Fruit fly (Drosophila melanogaster) whole organism, prepupa: Measurements from ENCODE around the gene Cpr11A.

Experiments
- Blimp-1 ChIP-seq: fragments of 200-800 bp; sonication (Bioruptor generic); optimal IDR thresholded peaks from 3 replicates; lab custom pipeline; 2017; ENCODE audit warnings: missing biosample characterization, missing genetic modification characterization, mild to moderate bottlenecking, moderate library complexity, missing genetic modification reagents
- CG10669 ChIP-seq: fragments of 200-800 bp; sonication (Bioruptor generic); optimal IDR thresholded peaks from 3 replicates; lab custom pipeline; 2018; ENCODE audit warnings: missing biosample characterization, mild to moderate bottlenecking, missing genetic modification characterization, moderate library complexity
- CG11294 ChIP-seq: fragments of 200-800 bp; sonication (Bioruptor generic); IDR thresholded peaks from 2 replicates; pipeline ENCODE4 v1.3.6; 2022; ENCODE audit warnings: missing biosample characterization, missing genetic modification characterization
- CG11902 ChIP-seq: fragments of 200-800 bp; sonication (Bioruptor generic); optimal IDR thresholded peaks from 3 replicates; lab custom pipeline; 2016; ENCODE audit warnings: missing biosample characterization, missing genetic modification characterization
- CG1621 ChIP-seq: fragments of 200-800 bp; sonication (Bioruptor generic); optimal IDR thresholded peaks from 3 replicates; lab custom pipeline; 2018; ENCODE audit warnings: missing biosample characterization, mild to moderate bottlenecking, missing genetic modification characterization
- CG16779 ChIP-seq: fragments of 200-800 bp; sonication (Bioruptor generic); optimal IDR thresholded peaks from 3 replicates; lab custom pipeline; 2017; ENCODE audit warnings: missing biosample characterization, mild to moderate bottlenecking, missing genetic modification characterization
- CG3032 ChIP-seq: fragments of 200-800 bp; optimal IDR thresholded peaks from 2 replicates; lab custom pipeline; 2019; ENCODE audit warnings: missing biosample characterization, mild to moderate bottlenecking, missing genetic modification characterization, moderate library complexity
- CG31627 ChIP-seq: fragments of 200-800 bp; sonication (Bioruptor generic); optimal IDR thresholded peaks from 3 replicates; lab custom pipeline; 2016; ENCODE audit warnings: missing biosample characterization, missing genetic modification characterization
- CG32006 ChIP-seq: fragments of 200-800 bp; sonication (Bioruptor generic); optimal IDR thresholded peaks from 3 replicates; lab custom pipeline; 2017; ENCODE audit warnings: missing biosample characterization, mild to moderate bottlenecking, missing genetic modification characterization
- CG3919 ChIP-seq: fragments of 200-800 bp; sonication (Bioruptor generic); optimal IDR thresholded peaks from 3 replicates; lab custom pipeline; 2016; ENCODE audit warnings: missing biosample characterization, missing genetic modification characterization
- CG4318 ChIP-seq: fragments of 200-800 bp; sonication (Bioruptor generic); optimal IDR thresholded peaks from 3 replicates; lab custom pipeline; 2017; ENCODE audit warnings: missing biosample characterization, mild to moderate bottlenecking, missing genetic modification characterization
- CG6163 ChIP-seq: fragments of 200-800 bp; sonication (Bioruptor generic); IDR thresholded peaks from 3 replicates; pipeline ENCODE4 v1.3.6; 2022; ENCODE audit warnings: missing biosample characterization, missing genetic modification characterization
- CG6276 ChIP-seq: fragments of 200-800 bp; sonication (Bioruptor generic); optimal IDR thresholded peaks from 2 replicates; lab custom pipeline; 2017; ENCODE audit warnings: missing biosample characterization, mild to moderate bottlenecking, missing genetic modification characterization
- CG6792 ChIP-seq: fragments of 200-800 bp; sonication (Bioruptor generic); optimal IDR thresholded peaks from 3 replicates; lab custom pipeline; 2016; ENCODE audit warnings: missing biosample characterization, missing genetic modification characterization
- CG6854 ChIP-seq: fragments of 200-800 bp; sonication (Bioruptor generic); optimal IDR thresholded peaks from 2 replicates; lab custom pipeline; 2017; ENCODE audit warnings: missing biosample characterization, mild to moderate bottlenecking, missing genetic modification characterization
- CG7368 ChIP-seq: fragments of 200-800 bp; sonication (Bioruptor generic); optimal IDR thresholded peaks from 3 replicates; lab custom pipeline; 2016; ENCODE audit warnings: missing biosample characterization, missing genetic modification characterization
- CG8119 ChIP-seq: fragments of 200-800 bp; sonication (Bioruptor generic); IDR thresholded peaks from 3 replicates; pipeline ENCODE4 v1.3.6; 2022; ENCODE audit warnings: missing biosample characterization, missing genetic modification characterization
- CG8319 ChIP-seq: fragments of 200-800 bp; sonication (Bioruptor generic); optimal IDR thresholded peaks from 3 replicates; lab custom pipeline; 2016; ENCODE audit warnings: missing biosample characterization, missing genetic modification characterization
- CG8632 ChIP-seq: fragments of 200-800 bp; sonication (Bioruptor generic); optimal IDR thresholded peaks from 3 replicates; lab custom pipeline; 2016; ENCODE audit warnings: missing biosample characterization, missing genetic modification characterization
- CG9139 ChIP-seq: fragments of 200-800 bp; sonication (Bioruptor generic); optimal IDR thresholded peaks from 3 replicates; lab custom pipeline; 2017; ENCODE audit warnings: missing biosample characterization, mild to moderate bottlenecking, missing genetic modification characterization
- Eip93F ChIP-seq: fragments of 200-800 bp; sonication (Bioruptor generic); optimal IDR thresholded peaks from 2 replicates; lab custom pipeline; 2016; ENCODE audit warnings: missing biosample characterization, mild to moderate bottlenecking, missing genetic modification characterization
- Ets21C ChIP-seq: fragments of 200-800 bp; sonication (Bioruptor generic); optimal IDR thresholded peaks from 3 replicates; lab custom pipeline; 2016; ENCODE audit warnings: missing biosample characterization, missing genetic modification characterization
- Ets96B ChIP-seq: fragments of 200-800 bp; optimal IDR thresholded peaks from 2 replicates; lab custom pipeline; 2019; ENCODE audit warnings: missing biosample characterization, mild to moderate bottlenecking, missing genetic modification characterization, moderate library complexity
- Gug ChIP-seq: fragments of 200-800 bp; sonication (Bioruptor generic); IDR thresholded peaks from 2 replicates; pipeline ENCODE4 v1.3.6; 2022; ENCODE audit warnings: missing biosample characterization, missing genetic modification characterization
- Hr38 ChIP-seq: sonication (Bioruptor generic); optimal IDR thresholded peaks from 2 replicates; lab custom pipeline; 2016; ENCODE audit warnings: missing biosample characterization, missing genetic modification characterization
- Hr39 ChIP-seq: fragments of 200-800 bp; sonication (Bioruptor generic); optimal IDR thresholded peaks from 2 replicates; lab custom pipeline; 2016; ENCODE audit warnings: missing biosample characterization, missing genetic modification characterization
- Hr4 ChIP-seq: fragments of 200-800 bp; sonication (Bioruptor generic); optimal IDR thresholded peaks from 3 replicates; lab custom pipeline; 2016; ENCODE audit warnings: missing biosample characterization, missing genetic modification characterization
- Lpt ChIP-seq: fragments of 200-800 bp; sonication (Bioruptor generic); optimal IDR thresholded peaks from 3 replicates; lab custom pipeline; 2016; ENCODE audit warnings: missing biosample characterization, missing genetic modification characterization
- Met ChIP-seq: fragments of 200-800 bp; sonication (Bioruptor generic); optimal IDR thresholded peaks from 3 replicates; lab custom pipeline; 2016; ENCODE audit warnings: missing biosample characterization, missing genetic modification characterization
- OdsH ChIP-seq: fragments of 200-800 bp; sonication (Bioruptor generic); optimal IDR thresholded peaks from 3 replicates; lab custom pipeline; 2016; ENCODE audit warnings: missing biosample characterization, missing genetic modification characterization
- Smox ChIP-seq: fragments of 200-800 bp; sonication (Bioruptor generic); optimal IDR thresholded peaks from 3 replicates; lab custom pipeline; 2016; ENCODE audit warnings: missing biosample characterization, missing genetic modification characterization
- Sox102F ChIP-seq: fragments of 200-800 bp; sonication (Bioruptor generic); optimal IDR thresholded peaks from 2 replicates; lab custom pipeline; 2016; ENCODE audit warnings: missing biosample characterization, mild to moderate bottlenecking, missing genetic modification characterization
- Sox14 ChIP-seq: fragments of 200-800 bp; sonication (Bioruptor generic); optimal IDR thresholded peaks from 3 replicates; lab custom pipeline; 2016; ENCODE audit warnings: missing biosample characterization, missing genetic modification characterization
- Sox15 ChIP-seq: fragments of 200-800 bp; sonication (Bioruptor generic); optimal IDR thresholded peaks from 3 replicates; lab custom pipeline; 2016; ENCODE audit warnings: missing biosample characterization, missing genetic modification characterization
- acj6 ChIP-seq: fragments of 200-800 bp; sonication (Bioruptor generic); optimal IDR thresholded peaks from 3 replicates; lab custom pipeline; 2016; ENCODE audit warnings: missing biosample characterization, missing genetic modification characterization
- cyc ChIP-seq: fragments of 200-800 bp; sonication (Bioruptor generic); optimal IDR thresholded peaks from 3 replicates; lab custom pipeline; 2016; ENCODE audit warnings: missing biosample characterization, missing genetic modification characterization
- dac ChIP-seq: fragments of 200-800 bp; sonication (Bioruptor generic); optimal IDR thresholded peaks from 2 replicates; lab custom pipeline; 2017; ENCODE audit warnings: missing biosample characterization, mild to moderate bottlenecking, missing genetic modification characterization
- dsx ChIP-seq: fragments of 200-800 bp; optimal IDR thresholded peaks from 3 replicates; lab custom pipeline; 2019; ENCODE audit warnings: missing biosample characterization, mild to moderate bottlenecking, missing genetic modification characterization, moderate library complexity; ENCODE audit not compliant: poor library complexity, severe bottlenecking
- eg ChIP-seq: fragments of 200-800 bp; sonication (Bioruptor generic); IDR thresholded peaks from 3 replicates; pipeline ENCODE4 v1.3.6; 2022; ENCODE audit warnings: missing biosample characterization, missing genetic modification characterization
- esn ChIP-seq: fragments of 200-800 bp; sonication (Bioruptor generic); optimal IDR thresholded peaks from 2 replicates; lab custom pipeline; 2016; ENCODE audit warnings: missing biosample characterization, mild to moderate bottlenecking, missing genetic modification characterization, moderate library complexity
- fd59A ChIP-seq: fragments of 200-800 bp; sonication (Bioruptor generic); optimal IDR thresholded peaks from 2 replicates; lab custom pipeline; 2017; ENCODE audit warnings: missing biosample characterization, mild to moderate bottlenecking, missing genetic modification characterization, missing genetic modification reagents
- fd85E ChIP-seq: fragments of 200-800 bp; sonication (Bioruptor generic); optimal IDR thresholded peaks from 3 replicates; lab custom pipeline; 2016; ENCODE audit warnings: missing biosample characterization, missing genetic modification characterization
- fkh ChIP-seq: fragments of 200-800 bp; sonication (Bioruptor generic); optimal IDR thresholded peaks from 3 replicates; lab custom pipeline; 2017; ENCODE audit warnings: missing biosample characterization, mild to moderate bottlenecking, missing genetic modification characterization, moderate library complexity
- lz ChIP-seq: fragments of 200-800 bp; sonication (Bioruptor generic); optimal IDR thresholded peaks from 3 replicates; lab custom pipeline; 2016; ENCODE audit warnings: missing biosample characterization, missing genetic modification characterization
- net ChIP-seq: fragments of 200-800 bp; sonication (Bioruptor generic); optimal IDR thresholded peaks from 3 replicates; lab custom pipeline; 2016; ENCODE audit warnings: missing biosample characterization, missing genetic modification characterization
- pdm3 ChIP-seq: fragments of 200-800 bp; sonication (Bioruptor generic); optimal IDR thresholded peaks from 3 replicates; lab custom pipeline; 2016; ENCODE audit warnings: missing biosample characterization, missing genetic modification characterization
- salr ChIP-seq, 2 experiments: fragments of 200-800 bp; sonication (Bioruptor generic); optimal IDR thresholded peaks; 3 replicates each; lab custom pipeline; 2016 to 2018; ENCODE audit warnings: missing biosample characterization in 2 of 2, missing genetic modification characterization in 2 of 2, mild to moderate bottlenecking in 1 of 2
- spab ChIP-seq: fragments of 200-800 bp; sonication (Bioruptor generic); optimal IDR thresholded peaks from 2 replicates; lab custom pipeline; 2017; ENCODE audit warnings: missing biosample characterization, mild to moderate bottlenecking, missing genetic modification characterization, missing genetic modification reagents
- ss ChIP-seq, 2 experiments: fragments of 200-800 bp; sonication (Bioruptor generic); optimal IDR thresholded peaks; 2 replicates in 1 of 2; 3 replicates in 1 of 2; lab custom pipeline; 2017 to 2018; ENCODE audit warnings: mild to moderate bottlenecking in 2 of 2, missing biosample characterization in 2 of 2, missing genetic modification characterization in 2 of 2, moderate library complexity in 1 of 2
- svp ChIP-seq: fragments of 200-800 bp; sonication (Bioruptor generic); peaks from one replicate; lab custom pipeline; 2016; ENCODE audit warnings: missing biosample characterization, missing genetic modification characterization
- topi ChIP-seq: fragments of 200-800 bp; sonication (Bioruptor generic); optimal IDR thresholded peaks from 3 replicates; lab custom pipeline; 2016; ENCODE audit warnings: missing biosample characterization, missing genetic modification characterization
- vri ChIP-seq: fragments of 200-800 bp; sonication (Bioruptor generic); optimal IDR thresholded peaks from 3 replicates; lab custom pipeline; 2016; ENCODE audit warnings: missing biosample characterization, mild to moderate bottlenecking, missing genetic modification characterization

Cpr11A gene

DNA sequence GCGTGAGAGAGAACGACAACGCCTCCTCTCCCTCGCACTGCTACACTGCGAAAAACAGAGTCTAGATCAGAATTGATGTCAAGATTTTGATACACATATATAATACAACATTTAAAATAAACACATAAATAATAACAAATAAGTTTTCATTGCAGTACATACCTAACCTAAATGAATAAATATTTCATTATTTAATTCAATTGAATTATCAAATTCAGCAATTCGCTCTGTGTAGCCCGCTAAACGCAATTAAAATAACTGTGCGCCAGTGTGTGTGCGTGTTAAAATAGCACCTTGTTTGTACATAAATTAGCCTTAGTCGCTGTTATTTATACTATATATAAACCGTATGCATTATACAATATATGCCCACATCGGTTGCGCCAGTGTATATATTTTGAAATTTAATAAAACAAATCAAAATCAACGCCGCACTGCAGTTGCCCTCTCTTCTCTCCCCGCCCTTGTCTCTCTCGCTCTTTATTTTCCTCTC, 14.5 kb upstream of the Cpr11A start:
- TF ChIP-seq CG3032 (tag; lab: Kevin White, UChicago) (peak; percentile 92), fkh (GFP tag; lab: Kevin White, UChicago) (peak; percentile 81), spab (GFP tag; lab: Kevin White, UChicago) (peak; percentile 84), acj6 (GFP tag; lab: Kevin White, UChicago) (peak; percentile 96), cyc (GFP tag; lab: Kevin White, UChicago) (peak; percentile 86), pdm3 (GFP tag; lab: Kevin White, UChicago) (peak; percentile 91), CG4318 (GFP tag; lab: Kevin White, UChicago) (peak; percentile 92), Gug (peak; percentile 96), fd59A (GFP tag; lab: Kevin White, UChicago) (peak; percentile 85), CG8119 (peak; percentile 97), Hr4 (GFP tag; lab: Kevin White, UChicago) (peak; percentile 94), CG32006 (GFP tag; lab: Kevin White, UChicago) (peak; percentile 96), Sox14 (GFP tag; lab: Kevin White, UChicago) (peak; percentile 86), Ets96B (peak; percentile 87), Sox15 (GFP tag; lab: Kevin White, UChicago) (peak; percentile 88), svp (peak; percentile 97), lz (peak; percentile 91), CG7368 (peak; percentile 91), CG6792 (GFP tag; lab: Kevin White, UChicago) (peak; percentile 89), CG3919 (GFP tag; lab: Kevin White, UChicago) (peak; percentile 92), salr (GFP tag; optimal IDR thresholded peaks at IDR 0.05; lab: Kevin White, UChicago) (peak; percentile 72 to 91), CG8319 (peak; percentile 87), Eip93F (GFP tag; lab: Kevin White, UChicago) (peak; percentile 73), CG10669 (GFP tag; lab: Kevin White, UChicago) (peak; percentile 91), CG31627 (GFP tag; lab: Kevin White, UChicago) (peak; percentile 81), fd85E (GFP tag; lab: Kevin White, UChicago) (peak; percentile 76), Met (GFP tag; lab: Kevin White, UChicago) (peak; percentile 92), OdsH (GFP tag; lab: Kevin White, UChicago) (peak; percentile 94), CG6276 (GFP tag; lab: Kevin White, UChicago) (peak; percentile 89), CG6163 (GFP tag; lab: Robert Waterston, UW) (peak; percentile 96), net (peak; percentile 92), CG8632 (GFP tag; lab: Kevin White, UChicago) (peak; percentile 93), CG16779 (tag; lab: Kevin White, UChicago) (peak; percentile 89), dsx (GFP tag; lab: Kevin White, UChicago) (peak; percentile 90), CG11294 (GFP tag; lab: Robert Waterston, UW) (peak; percentile 95), Blimp-1 (GFP tag; lab: Kevin White, UChicago) (peak; percentile 77), Ets21C (GFP tag; lab: Kevin White, UChicago) (peak; percentile 76), esn (GFP tag; lab: Kevin White, UChicago) (peak; percentile 94), CG9139 (peak; percentile 76), Sox102F (GFP tag; lab: Kevin White, UChicago) (peak; percentile 88), Hr39 (GFP tag; lab: Kevin White, UChicago) (peak; percentile 75), Hr38 (GFP tag; lab: Kevin White, UChicago) (no peak), topi (GFP tag; lab: Kevin White, UChicago) (peak; percentile 92), Smox (GFP tag; lab: Kevin White, UChicago) (peak; percentile 88), vri (GFP tag; lab: Kevin White, UChicago) (peak; percentile 85), Lpt (GFP tag; lab: Kevin White, UChicago) (peak; percentile 91), eg (peak; percentile 97), ss (GFP tag; optimal IDR thresholded peaks at IDR 0.05; lab: Kevin White, UChicago) (peak; percentile 84 to 90), CG6854 (peak; percentile 63), dac (GFP tag; lab: Kevin White, UChicago) (peak; percentile 87), CG1621 (tag; lab: Kevin White, UChicago) (peak; percentile 82), CG11902 (GFP tag; lab: Kevin White, UChicago) (peak; percentile 80)
